Worm (Caenorhabditis elegans) whole organism, L4/young adult: ENCODE data around the gene ptp-4A2.

Experiments
- W03F9.2 ChIP-seq: fragments of 150-350 bp; optimal IDR thresholded peaks from 2 replicates; lab custom pipeline; 2014; ENCODE audit warnings: missing biosample characterization, missing genetic modification characterization
- dao-5 ChIP-seq: sonication (generic microtip); optimal IDR thresholded peaks from 2 replicates; lab custom pipeline; 2016; ENCODE audit warnings: missing genotype, missing genetic modification characterization, moderate library complexity, missing compliant biosample characterization
- him-1 ChIP-seq: sonication (generic microtip); optimal IDR thresholded peaks from 2 replicates; lab custom pipeline; 2016; ENCODE audit warnings: missing genotype, missing genetic modification reagents, missing genetic modification characterization, missing compliant biosample characterization

DNA sequence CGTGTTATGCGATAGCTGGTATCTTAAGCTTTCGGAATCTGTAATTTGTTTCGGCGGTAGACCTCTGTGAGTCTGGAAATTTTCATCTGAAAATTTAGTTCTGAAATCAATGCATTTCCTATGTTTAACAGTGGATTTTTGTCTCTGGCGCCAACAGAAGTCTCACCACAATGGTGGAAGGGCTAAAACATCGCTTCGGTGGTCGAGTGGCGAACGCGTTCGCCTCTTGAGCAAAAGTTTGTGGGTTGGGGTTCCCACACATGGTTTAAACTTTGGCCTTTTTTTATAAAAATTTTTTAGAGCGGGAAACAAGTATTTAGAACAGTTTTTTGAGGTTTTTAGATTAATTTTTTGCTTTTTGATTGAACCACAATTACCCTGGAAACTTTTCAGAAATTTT lies 6.7 kb upstream of the ptp-4A2 start:
- TF ChIP-seq him-1 (tag; lab: Kevin White, UChicago), result no peak
- no peak for TF ChIP-seq W03F9.2 (tag; lab: Kevin White, UChicago)
- no peak for TF ChIP-seq dao-5 (tag; lab: Kevin White, UChicago)
